Worm (Caenorhabditis elegans) whole organism, mixed stage, embryonic: ENCODE data around the gene F13H10.1.

ENCODE experiments used
- elt-1 ChIP-seq: sonication (generic microtip); optimal IDR thresholded peaks from 2 replicates; lab custom pipeline; 2017; ENCODE audit warnings: missing genetic modification characterization, mild to moderate bottlenecking, missing compliant biosample characterization, antibody characterized with exemption, moderate library complexity, borderline replicate concordance; ENCODE audit not compliant: insufficient read depth
- elt-3 ChIP-seq: fragments of 150-350 bp; optimal IDR thresholded peaks from 2 replicates; lab custom pipeline; 2014; ENCODE audit warnings: missing biosample characterization, missing genetic modification characterization
- nhr-12 ChIP-seq: fragments of 150-350 bp; optimal IDR thresholded peaks from 2 replicates; lab custom pipeline; 2014; ENCODE audit warnings: missing biosample characterization, missing genetic modification characterization
- nhr-237 ChIP-seq: fragments of 150-350 bp; optimal IDR thresholded peaks from 2 replicates; lab custom pipeline; 2014; ENCODE audit warnings: missing biosample characterization, missing genetic modification characterization
- unc-39 ChIP-seq: fragments of 150-350 bp; optimal IDR thresholded peaks from 2 replicates; lab custom pipeline; 2014; ENCODE audit warnings: missing biosample characterization, missing genetic modification characterization
- ztf-11 ChIP-seq: fragments of 150-350 bp; optimal IDR thresholded peaks from 2 replicates; lab custom pipeline; 2014; ENCODE audit warnings: missing biosample characterization, missing genetic modification characterization

- TF ChIP-seq nhr-237 (tag; lab: Kevin White, UChicago) (no peak), unc-39 (tag; lab: Kevin White, UChicago) (no peak), elt-1 (tag; lab: Kevin White, UChicago) (no peak), elt-3 (tag; lab: Kevin White, UChicago) (no peak), ztf-11 (tag; lab: Kevin White, UChicago) (no peak), nhr-12 (tag; lab: Kevin White, UChicago) (no peak)
Observed at ce11 chrIV:11032288-11032687, 27.9 kb downstream of the F13H10.1 start, which contains the start of gene hrg-6.
